Worm (Caenorhabditis elegans): ENCODE measurements around the gene F42D1.4.

F42D1.4 gene

ce11 chrX:14812061-14812460, 5.0 kb downstream of the F42D1.4 start, which contains the start of gene T04C10.3:
Gene T04C10.3 (plus strand): TSS chrX:14812361.
- TF ChIP-seq ceh-18 (tag; optimal IDR thresholded peaks at IDR 0.05) (no peak), ceh-9 (tag; optimal IDR thresholded peaks at IDR 0.05) (no peak), ceh-14 (tag; optimal IDR thresholded peaks at IDR 0.05) (no peak), dve-1 (tag; optimal IDR thresholded peaks at IDR 0.05) (no peak), unc-55 (GFP tag; optimal IDR thresholded peaks at IDR 0.05) (no peak), fkh-6 (tag; optimal IDR thresholded peaks at IDR 0.05) (no peak), pros-1 (tag; optimal IDR thresholded peaks at IDR 0.05) (no peak), nfya-1 (tag; optimal IDR thresholded peaks at IDR 0.05) (no peak), F13H6.1 (tag; optimal IDR thresholded peaks at IDR 0.05) (no peak), ceh-30 (tag; optimal IDR thresholded peaks at IDR 0.05) (no peak), syd-9 (tag; optimal IDR thresholded peaks at IDR 0.05) (no peak), ceh-19 (GFP tag; optimal IDR thresholded peaks at IDR 0.05) (no peak)

ce11 chrX:14813398-14813797, 6.4 kb downstream of the F42D1.4 start:
- peak; percentile 30 for TF ChIP-seq unc-42 (tag; optimal IDR thresholded peaks at IDR 0.05)
- TF ChIP-seq pat-9 (tag; optimal IDR thresholded peaks at IDR 0.05) = no peak
- TF ChIP-seq ceh-31 (tag; optimal IDR thresholded peaks at IDR 0.05) = peak; percentile 22
- peak; percentile 98 for TF ChIP-seq sdc-2 (tag; optimal IDR thresholded peaks at IDR 0.05)
- peak; percentile 23 for TF ChIP-seq hlh-30 (tag; optimal IDR thresholded peaks at IDR 0.05; ENCODE audit: insufficient read depth)

- no peak for TF ChIP-seq ama-1 (optimal IDR thresholded peaks at IDR 0.05)
- TF ChIP-seq ceh-48 (tag; optimal IDR thresholded peaks at IDR 0.05) = no peak
- TF ChIP-seq hlh-15 (tag; optimal IDR thresholded peaks at IDR 0.05) = no peak
- TF ChIP-seq hlh-8 (tag; optimal IDR thresholded peaks at IDR 0.05) = no peak
- no peak for TF ChIP-seq K09A11.1 (tag; optimal IDR thresholded peaks at IDR 0.05; ENCODE audit: insufficient read depth)
- TF ChIP-seq madf-2 (tag; optimal IDR thresholded peaks at IDR 0.05) = no peak
- no peak for TF ChIP-seq unc-55 (GFP tag; optimal IDR thresholded peaks at IDR 0.05)
Measured at ce11 chrX:14815412-14815811, 8.4 kb downstream of the F42D1.4 start.

ce11 chrX:14816717-14817116, 9.7 kb downstream of the F42D1.4 start:
- TF ChIP-seq ceh-22 (tag; optimal IDR thresholded peaks at IDR 0.05) (no peak), elt-2 (tag; optimal IDR thresholded peaks at IDR 0.05) (peak; percentile 34)

DNA sequence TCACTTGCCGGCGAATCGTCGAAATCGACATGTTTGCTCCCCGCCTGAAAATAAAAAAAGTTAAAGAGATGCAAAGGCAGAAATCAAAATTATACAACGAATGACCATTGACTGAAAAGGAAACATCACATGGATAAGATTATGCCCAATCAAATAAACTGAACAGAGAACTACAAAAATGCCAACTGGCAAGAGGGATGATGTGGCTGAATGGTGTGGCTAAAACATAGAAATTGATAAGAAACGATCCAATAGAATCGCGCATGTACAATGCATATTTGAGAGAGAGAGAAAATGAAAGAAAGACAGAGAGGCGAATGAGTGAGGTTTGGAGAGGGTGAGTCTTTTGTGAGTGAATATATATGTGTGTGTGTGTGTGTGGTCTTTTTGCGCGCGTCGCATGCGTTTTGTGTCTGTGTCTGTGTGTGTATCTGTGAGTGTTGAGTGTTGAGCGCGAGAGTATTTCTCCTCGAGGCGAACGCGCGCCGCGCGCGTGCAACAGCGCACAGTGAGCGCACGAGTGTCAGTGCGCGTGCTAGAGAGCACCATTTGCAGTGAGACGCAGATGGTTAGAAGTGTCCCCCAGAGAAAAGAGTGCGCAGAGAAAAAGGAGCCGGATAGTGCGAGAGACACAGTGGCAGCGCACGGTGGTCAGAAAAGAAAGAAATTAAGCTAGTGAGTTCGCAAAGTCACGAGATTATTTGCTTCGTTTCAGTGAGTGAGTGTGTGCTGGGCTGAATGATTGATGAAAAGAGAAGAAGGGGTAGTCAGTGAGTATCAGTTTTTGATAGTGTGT, 11.6 kb downstream of the F42D1.4 start, which contains the start of gene epn-1:
epn-1 (minus strand) TSS at position 51 of the 796 bp plus-strand sequence.
- TF ChIP-seq pax-1 (tag; optimal IDR thresholded peaks at IDR 0.05) = no peak
- no peak for TF ChIP-seq ceh-48 (tag; optimal IDR thresholded peaks at IDR 0.05)
- peak; percentile 78 for TF ChIP-seq unc-42 (tag; optimal IDR thresholded peaks at IDR 0.05)
- TF ChIP-seq nhr-232 (tag; optimal IDR thresholded peaks at IDR 0.05) = peak; percentile 41
- peak; percentile 48 for TF ChIP-seq Y22D7AL.16 (tag; optimal IDR thresholded peaks at IDR 0.05)
- peak; percentile 64 for TF ChIP-seq K09A11.1 (tag; optimal IDR thresholded peaks at IDR 0.05; ENCODE audit: insufficient read depth)
- peak; percentile 76 for TF ChIP-seq syd-9 (tag; optimal IDR thresholded peaks at IDR 0.05)
- TF ChIP-seq ceh-45 (GFP tag; IDR thresholded peaks at IDR 0.05) = no peak
- TF ChIP-seq elt-4 (tag; optimal IDR thresholded peaks at IDR 0.05) = no peak
- peak; percentile 94 for TF ChIP-seq pros-1 (tag; optimal IDR thresholded peaks at IDR 0.05)
- no peak for TF ChIP-seq odd-2 (tag; optimal IDR thresholded peaks at IDR 0.05)
- TF ChIP-seq nhr-11 (tag; optimal IDR thresholded peaks at IDR 0.05) = no peak
- no peak for TF ChIP-seq hlh-15 (tag; optimal IDR thresholded peaks at IDR 0.05)
- TF ChIP-seq dmd-4 (tag; optimal IDR thresholded peaks at IDR 0.05; ENCODE audit: borderline replicate concordance) = peak; percentile 64
- TF ChIP-seq sdc-2 (tag; optimal IDR thresholded peaks at IDR 0.05) = peak; percentile 94
- no peak for TF ChIP-seq ceh-30 (tag; optimal IDR thresholded peaks at IDR 0.05)
- TF ChIP-seq hlh-6 (tag; optimal IDR thresholded peaks at IDR 0.05) = peak; percentile 59
- peak; percentile 22 for TF ChIP-seq sox-2 (GFP tag; IDR thresholded peaks at IDR 0.05)
- TF ChIP-seq F13H6.1 (tag; optimal IDR thresholded peaks at IDR 0.05) = peak; percentile 95
- peak; percentile 16 for TF ChIP-seq zip-5 (tag; optimal IDR thresholded peaks at IDR 0.05)
- peak; percentile 27 for TF ChIP-seq ama-1 (optimal IDR thresholded peaks at IDR 0.05)
- TF ChIP-seq ceh-31 (tag; optimal IDR thresholded peaks at IDR 0.05) = peak; percentile 96
- TF ChIP-seq ceh-24 (tag; optimal IDR thresholded peaks at IDR 0.05) = no peak
- TF ChIP-seq ahr-1 (tag; optimal IDR thresholded peaks at IDR 0.05) = no peak
- no peak for TF ChIP-seq npax-4 (tag; optimal IDR thresholded peaks at IDR 0.05)
- peak; percentile 53 for TF ChIP-seq T23F11.4 (GFP tag; optimal IDR thresholded peaks at IDR 0.05)
- peak; percentile 96 for TF ChIP-seq ceh-34 (tag; optimal IDR thresholded peaks at IDR 0.05)
- TF ChIP-seq fkh-6 (tag; optimal IDR thresholded peaks at IDR 0.05) = peak; percentile 21
- TF ChIP-seq lin-11 (tag; optimal IDR thresholded peaks at IDR 0.05) = peak; percentile 11
